Worm (Caenorhabditis elegans) whole organism, dauer: ENCODE data around the gene srab-7.

Source experiments
- unc-62 ChIP-seq: sonication (generic microtip); optimal IDR thresholded peaks from 2 replicates; lab custom pipeline; 2017; ENCODE audit warnings: missing biosample characterization, missing genetic modification reagents, missing genetic modification characterization

The srab-7 gene

DNA sequence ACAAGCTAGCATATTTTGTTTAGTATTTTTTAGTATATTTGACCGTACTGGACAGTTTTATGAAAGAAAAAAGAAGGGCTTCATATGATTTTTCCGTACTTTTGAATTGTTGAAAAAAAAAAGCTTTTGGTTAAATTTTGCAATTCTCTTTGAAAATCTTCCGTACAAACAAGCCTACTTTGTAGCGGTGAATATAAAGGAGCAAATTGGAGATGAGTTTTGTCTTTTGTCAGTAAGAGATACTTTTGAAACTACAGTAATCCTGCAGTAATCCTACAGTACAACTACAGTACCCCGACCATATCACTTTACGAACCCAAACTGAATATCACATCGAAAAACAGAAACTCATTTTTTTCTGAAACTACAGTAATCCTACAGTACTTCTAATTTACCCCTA lies 32.6 kb downstream of the srab-7 start:
- no peak for TF ChIP-seq unc-62 (GFP tag; lab: Kevin White, UChicago)

DNA sequence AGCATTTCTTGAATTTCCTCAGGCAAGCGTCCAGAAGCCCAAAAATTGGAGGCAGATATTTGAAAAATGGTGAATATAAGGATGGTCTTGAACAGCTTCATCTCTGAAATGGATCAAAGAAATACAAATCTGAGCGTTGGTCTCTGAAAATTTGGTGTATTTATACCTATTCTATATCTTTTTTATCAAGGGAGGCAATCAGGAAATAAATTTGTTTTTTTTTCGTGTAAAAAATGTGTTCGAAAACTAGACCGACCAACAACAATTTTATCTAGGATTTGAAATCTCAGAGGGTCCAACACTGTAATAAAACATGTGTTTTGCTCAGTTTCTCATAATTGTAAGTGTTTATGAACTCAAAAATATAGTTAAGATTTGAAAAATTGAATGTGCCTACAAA lies 33.2 kb downstream of the srab-7 start, which contains the start of gene srt-56:
TSS of gene srt-56 (minus strand) at position 101 of the 400 bp plus-strand sequence.
- TF ChIP-seq unc-62 (GFP tag; lab: Kevin White, UChicago): no peak

DNA sequence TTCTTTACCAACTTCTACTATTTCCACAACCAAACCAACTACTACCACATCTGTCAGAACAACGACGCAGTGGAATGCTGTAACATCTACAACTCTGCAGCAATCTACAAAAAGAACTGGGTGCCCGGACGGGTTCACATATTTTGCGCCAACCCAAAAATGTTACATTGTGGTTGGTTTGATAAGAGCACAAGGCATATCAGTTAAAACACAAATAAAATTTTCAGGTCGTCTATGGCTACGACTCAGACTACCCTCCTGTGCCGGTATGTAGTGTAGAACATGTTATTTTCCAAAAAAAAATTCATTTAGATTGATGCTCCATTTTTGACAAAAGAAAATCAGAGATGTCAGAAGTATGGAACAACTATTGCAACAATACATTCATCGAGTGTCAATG lies 35.8 kb downstream of the srab-7 start:
- no peak for TF ChIP-seq unc-62 (GFP tag; lab: Kevin White, UChicago)

DNA sequence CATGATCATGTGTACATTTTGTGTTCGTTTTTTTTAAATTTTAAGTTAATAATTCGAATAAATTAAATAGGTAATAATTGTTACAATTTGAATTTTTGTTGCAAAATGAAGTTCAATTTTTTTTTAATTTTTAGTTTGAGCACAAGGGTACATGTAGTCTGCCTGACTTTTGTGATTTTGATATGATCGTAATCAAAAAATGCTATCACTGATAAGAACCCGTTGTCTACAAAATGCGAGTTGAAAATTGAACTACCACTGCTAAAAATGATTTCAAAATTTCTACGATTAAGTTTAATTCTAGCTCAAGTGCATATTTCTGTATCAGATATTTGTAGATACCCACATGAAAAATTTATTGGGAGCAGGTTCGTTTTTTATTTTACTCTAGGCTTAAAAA lies 36.8 kb downstream of the srab-7 start, which contains the start of gene clec-210:
TSS of gene clec-210 (plus strand) at position 211 of the 400 bp plus-strand sequence.
- TF ChIP-seq unc-62 (GFP tag; lab: Kevin White, UChicago): no peak

DNA sequence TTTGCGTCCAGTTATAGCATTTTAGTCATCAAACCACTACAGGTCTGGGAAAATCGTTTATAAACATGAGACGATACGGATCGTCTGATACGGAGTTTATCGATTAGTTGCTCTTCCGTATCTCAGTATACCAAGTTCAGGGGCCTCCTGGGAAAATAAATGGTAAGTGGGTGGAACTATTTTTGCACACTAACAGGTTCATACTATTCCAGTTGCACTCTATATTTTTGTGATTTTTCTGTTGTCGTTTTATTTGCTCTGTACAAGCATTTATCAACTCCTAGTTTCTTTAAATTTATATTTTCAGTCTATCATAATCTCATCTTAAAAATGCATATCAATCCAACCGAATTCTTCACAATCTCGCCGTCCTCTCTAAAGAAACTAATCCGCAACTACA lies 40.0 kb downstream of the srab-7 start, which contains the start of gene Y73C8C.3:
TSS of gene Y73C8C.3 (plus strand) at position 301 of the 400 bp plus-strand sequence.
- TF ChIP-seq unc-62 (GFP tag; lab: Kevin White, UChicago): no peak

DNA sequence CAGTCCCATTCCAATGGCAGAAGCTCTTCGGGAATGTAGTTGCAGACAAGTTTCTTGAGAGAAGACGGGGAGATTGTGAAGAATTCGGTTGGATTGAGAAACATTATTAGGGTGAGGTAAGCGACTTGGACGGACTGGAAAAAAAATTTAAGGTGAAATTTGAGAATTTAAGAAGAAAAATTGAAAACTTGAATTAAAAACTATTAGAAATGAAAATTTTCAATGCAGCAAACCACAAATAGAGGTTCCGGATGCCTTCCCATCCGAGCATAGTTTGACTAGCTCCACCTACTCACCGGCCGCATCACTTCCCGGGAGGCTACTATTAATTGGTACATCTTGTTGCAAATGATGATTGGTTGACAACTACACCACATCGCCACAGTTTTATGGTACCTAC lies 41.2 kb downstream of the srab-7 start, which contains the start of gene Y73C8C.8:
TSS of gene Y73C8C.8 (minus strand) at position 101 of the 400 bp plus-strand sequence.
- TF ChIP-seq unc-62 (GFP tag; lab: Kevin White, UChicago): no peak

DNA sequence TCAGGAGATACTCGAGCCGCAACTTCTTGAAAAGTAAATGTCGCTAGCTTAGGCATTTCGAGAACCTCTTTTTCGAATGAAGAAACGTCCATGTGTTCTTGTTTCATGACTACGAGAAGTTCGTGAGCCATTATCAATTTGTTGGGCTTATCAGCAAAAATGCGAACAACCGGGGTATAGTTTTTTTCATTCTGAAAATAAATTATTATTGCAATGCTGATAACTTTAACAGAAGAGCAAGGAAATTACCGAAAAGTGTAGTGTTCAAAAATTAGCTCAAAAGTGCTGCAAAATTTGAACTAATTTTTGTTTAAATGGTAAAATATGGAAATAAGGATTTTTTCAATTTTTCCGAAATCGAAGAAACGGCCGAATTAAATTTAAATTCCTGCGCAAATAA lies 42.8 kb downstream of the srab-7 start:
- TF ChIP-seq unc-62 (GFP tag; lab: Kevin White, UChicago): no peak

DNA sequence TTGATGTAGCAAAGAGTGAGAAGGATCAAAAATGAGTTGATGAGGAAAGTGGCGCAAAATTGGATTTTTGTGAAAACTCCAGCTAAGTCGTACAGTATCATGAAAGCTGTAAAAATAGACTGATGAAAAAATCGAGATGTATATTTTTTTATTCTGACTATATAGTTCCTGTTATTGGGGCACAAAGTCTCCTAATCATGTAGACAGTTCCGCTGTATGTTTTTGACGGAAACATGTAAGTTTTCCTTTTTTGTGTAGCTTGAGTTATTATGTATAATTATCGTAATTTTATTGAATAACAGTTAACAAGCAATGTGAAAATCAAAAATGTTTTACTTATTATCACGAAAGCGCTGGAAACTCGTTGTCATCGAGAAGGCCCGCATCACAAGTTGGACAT lies 47.5 kb downstream of the srab-7 start, which contains the start of gene str-68:
TSS of gene str-68 (minus strand) at position 101 of the 400 bp plus-strand sequence.
- no peak for TF ChIP-seq unc-62 (GFP tag; lab: Kevin White, UChicago)

DNA sequence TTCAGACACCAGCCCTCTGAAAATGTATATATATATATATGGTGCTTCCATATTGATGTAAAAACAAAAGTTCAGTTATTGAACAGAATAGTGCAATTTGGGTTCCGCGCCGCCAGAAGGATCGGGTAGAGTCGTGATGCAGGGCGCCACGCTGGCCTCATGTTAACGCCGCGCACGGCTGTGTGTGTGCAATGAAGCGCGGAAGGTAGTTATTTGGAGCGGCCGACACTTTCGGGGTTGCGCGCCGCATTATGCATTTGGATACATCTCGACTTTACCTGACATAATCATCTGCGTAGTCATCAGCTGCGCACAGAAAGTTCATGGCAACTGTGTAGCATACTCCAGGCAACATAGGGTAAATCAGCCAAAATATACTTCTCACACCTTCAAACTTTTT lies 48.2 kb downstream of the srab-7 start:
- TF ChIP-seq unc-62 (GFP tag; lab: Kevin White, UChicago): no peak

DNA sequence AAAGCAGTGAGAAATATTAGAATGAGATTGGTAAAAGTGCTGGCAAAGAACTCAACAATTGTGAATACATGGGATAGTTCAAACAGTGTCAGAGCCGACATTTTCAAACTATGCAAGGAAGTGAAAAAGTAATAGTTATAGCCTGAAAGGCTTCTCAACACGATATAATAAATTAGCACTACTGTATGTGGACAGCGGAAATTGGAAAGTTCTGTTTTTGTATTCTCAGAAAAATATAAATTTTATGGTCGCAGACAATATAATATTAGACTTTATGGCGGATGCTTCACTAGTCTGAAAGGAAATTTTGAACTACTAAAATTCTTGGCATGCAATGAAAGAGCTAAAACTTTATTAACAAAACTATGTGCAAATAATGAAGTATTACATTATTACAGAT lies 49.2 kb downstream of the srab-7 start, which contains the start of gene str-69:
TSS of gene str-69 (minus strand) at position 101 of the 400 bp plus-strand sequence.
- TF ChIP-seq unc-62 (GFP tag; lab: Kevin White, UChicago): no peak

DNA sequence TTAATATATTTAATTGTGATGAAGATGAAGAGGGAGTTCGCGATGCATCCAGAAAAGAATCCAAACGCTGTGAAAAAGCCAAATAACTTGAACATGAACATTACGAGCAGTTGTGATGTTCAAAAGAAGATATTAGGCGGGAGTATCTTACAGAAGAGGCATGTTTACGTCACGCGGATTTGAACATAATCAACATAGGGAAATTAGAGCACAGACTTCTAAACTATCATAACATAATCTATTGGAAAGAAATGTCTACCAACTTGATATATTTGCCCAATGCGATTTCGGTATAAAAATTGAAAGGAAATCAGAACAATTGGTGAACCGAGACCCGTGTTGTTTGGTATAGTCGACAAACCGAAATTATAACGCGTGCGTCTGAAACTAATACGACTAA lies 50.8 kb downstream of the srab-7 start, which contains the start of gene str-66:
TSS of gene str-66 (minus strand) at position 101 of the 400 bp plus-strand sequence.
- TF ChIP-seq unc-62 (GFP tag; lab: Kevin White, UChicago): no peak
